Fruit fly (Drosophila melanogaster) whole organism, pupa: ENCODE data around the gene CG14314.

ENCODE experiments used
- CG10348 ChIP-seq: fragments of 200-800 bp; sonication (Bioruptor generic); IDR thresholded peaks from 2 replicates; pipeline ENCODE4 v1.3.6; 2022; ENCODE audit warnings: missing biosample characterization, missing genetic modification characterization
- CG12605 ChIP-seq: fragments of 200-800 bp; sonication (Bioruptor generic); IDR thresholded peaks from 2 replicates; pipeline ENCODE4 v1.3.6; 2022; ENCODE audit warnings: missing biosample characterization, missing genetic modification characterization
- CG13204 ChIP-seq: fragments of 200-800 bp; sonication (Bioruptor generic); optimal IDR thresholded peaks from 2 replicates; lab custom pipeline; 2018; ENCODE audit warnings: missing biosample characterization, mild to moderate bottlenecking, missing genetic modification characterization, moderate library complexity
- CG14655 ChIP-seq: fragments of 200-800 bp; sonication (Bioruptor generic); optimal IDR thresholded peaks from 3 replicates; lab custom pipeline; 2017; ENCODE audit warnings: mild to moderate bottlenecking, missing biosample characterization, missing genetic modification reagents, missing genetic modification characterization
- CG15710 ChIP-seq: fragments of 200-800 bp; sonication (Bioruptor generic); optimal IDR thresholded peaks from 2 replicates; lab custom pipeline; 2018; ENCODE audit warnings: missing biosample characterization, mild to moderate bottlenecking, missing genetic modification characterization, moderate library complexity
- CG17806 ChIP-seq: fragments of 200-800 bp; sonication (Bioruptor generic); optimal IDR thresholded peaks from 2 replicates; lab custom pipeline; 2018; ENCODE audit warnings: missing biosample characterization, mild to moderate bottlenecking, missing genetic modification characterization, moderate library complexity
- CG32121 ChIP-seq: fragments of 200-800 bp; sonication (Bioruptor generic); IDR thresholded peaks from 2 replicates; pipeline ENCODE4 v1.3.6; 2022; ENCODE audit warnings: missing biosample characterization, missing genetic modification characterization
- CG34367 ChIP-seq: fragments of 200-800 bp; sonication (Bioruptor generic); optimal IDR thresholded peaks from 2 replicates; lab custom pipeline; 2018; ENCODE audit warnings: missing biosample characterization, mild to moderate bottlenecking, missing genetic modification characterization
- CG4496 ChIP-seq: fragments of 200-800 bp; sonication (Bioruptor generic); IDR thresholded peaks from 3 replicates; pipeline ENCODE4 v1.3.6; 2022; ENCODE audit warnings: missing biosample characterization, missing genetic modification characterization
- CG8159 ChIP-seq: fragments of 200-800 bp; sonication (Bioruptor generic); optimal IDR thresholded peaks from 3 replicates; lab custom pipeline; 2018; ENCODE audit warnings: missing biosample characterization, mild to moderate bottlenecking, missing genetic modification characterization, moderate library complexity
- CG8301 ChIP-seq: fragments of 200-800 bp; sonication (Bioruptor generic); optimal IDR thresholded peaks from 2 replicates; lab custom pipeline; 2018; ENCODE audit warnings: missing biosample characterization, mild to moderate bottlenecking, missing genetic modification characterization
- CG9948 ChIP-seq: fragments of 200-800 bp; sonication (Bioruptor generic); optimal IDR thresholded peaks from 2 replicates; lab custom pipeline; 2018; ENCODE audit warnings: missing biosample characterization, mild to moderate bottlenecking, missing genetic modification characterization, moderate library complexity
- D1 ChIP-seq: fragments of 200-800 bp; sonication (Bioruptor generic); optimal IDR thresholded peaks from 2 replicates; lab custom pipeline; 2018; ENCODE audit warnings: missing biosample characterization, mild to moderate bottlenecking, missing genetic modification characterization, moderate library complexity
- EcR ChIP-seq: fragments of 200-800 bp; sonication (Bioruptor generic); optimal IDR thresholded peaks from 3 replicates; lab custom pipeline; 2019; ENCODE audit warnings: missing biosample characterization, missing genetic modification characterization, mild to moderate bottlenecking, moderate library complexity, missing genetic modification reagents
- Ets98B ChIP-seq: fragments of 200-800 bp; sonication (Bioruptor generic); IDR thresholded peaks from 2 replicates; pipeline ENCODE4 v1.3.6; 2022; ENCODE audit warnings: missing biosample characterization, missing genetic modification characterization
- Pif1A ChIP-seq: fragments of 200-800 bp; sonication (Bioruptor generic); optimal IDR thresholded peaks from 3 replicates; lab custom pipeline; 2016; ENCODE audit warnings: missing biosample characterization, missing genetic modification characterization
- Pif1B ChIP-seq: fragments of 200-800 bp; sonication (Bioruptor generic); optimal IDR thresholded peaks from 3 replicates; lab custom pipeline; 2016; ENCODE audit warnings: missing biosample characterization, missing genetic modification characterization
- Snoo ChIP-seq: fragments of 200-800 bp; sonication (Bioruptor generic); optimal IDR thresholded peaks from 3 replicates; lab custom pipeline; 2017; ENCODE audit warnings: missing biosample characterization, mild to moderate bottlenecking, missing genetic modification characterization, inconsistent platforms
- fd96Ca ChIP-seq: fragments of 200-800 bp; sonication (Bioruptor generic); IDR thresholded peaks from 3 replicates; pipeline ENCODE4 v1.3.6; 2022; ENCODE audit warnings: missing biosample characterization, missing genetic modification characterization
- gl ChIP-seq: fragments of 200-800 bp; sonication (Bioruptor generic); optimal IDR thresholded peaks from 2 replicates; lab custom pipeline; 2018; ENCODE audit warnings: missing biosample characterization, mild to moderate bottlenecking, missing genetic modification characterization
- rn ChIP-seq: fragments of 200-800 bp; sonication (Bioruptor generic); IDR thresholded peaks from 2 replicates; pipeline ENCODE4 v1.3.6; 2022; ENCODE audit warnings: missing biosample characterization, missing genetic modification characterization

CG14314 gene

dm6 chr3R:18232187-18232586, 16.2 kb downstream of the CG14314 start:
- TF ChIP-seq CG8159 (tag; lab: Kevin White, UChicago) (no peak), CG4496 (no peak), Pif1B (GFP tag; lab: Kevin White, UChicago) (no peak)

- 0 out of 3 replicates have a peak, but pooled peaks have one; percentile 14 for TF ChIP-seq fd96Ca (GFP tag; lab: Robert Waterston, UW)
- TF ChIP-seq CG4496 = no peak
- no peak for TF ChIP-seq CG10348 (GFP tag; lab: Robert Waterston, UW)
- no peak for TF ChIP-seq CG12605 (GFP tag; lab: Robert Waterston, UW)
Measured at dm6 chr3R:18234699-18235257, 18.8 kb downstream of the CG14314 start.

- TF ChIP-seq CG14655 (GFP tag; lab: Kevin White, UChicago) (no peak), CG4496 (peak; percentile 61; the same call in 2 of the 3 replicates), CG13204 (GFP tag; lab: Kevin White, UChicago) (peak; percentile 3)
Measured at dm6 chr3R:18235879-18236278, 19.9 kb downstream of the CG14314 start, which contains the start of gene repo. Gene repo (plus strand): TSS chr3R:18236192.

- TF ChIP-seq EcR (GFP tag; lab: Kevin White, UChicago) = peak; percentile 15
- TF ChIP-seq CG12605 (GFP tag; lab: Robert Waterston, UW) = no peak
- TF ChIP-seq Snoo (tag; lab: Kevin White, UChicago) = peak; percentile 34
- TF ChIP-seq CG9948 (tag; lab: Kevin White, UChicago) = no peak
- no peak for TF ChIP-seq CG10348 (GFP tag; lab: Robert Waterston, UW)
- peak; percentile 12; the same call in 1 of the 2 replicates for TF ChIP-seq Ets98B (GFP tag; lab: Robert Waterston, UW)
- peak; percentile 47; the same call in 1 of the 3 replicates for TF ChIP-seq CG4496
- no peak for TF ChIP-seq CG15710
- TF ChIP-seq D1 (tag; lab: Kevin White, UChicago) = no peak
- TF ChIP-seq fd96Ca (GFP tag; lab: Robert Waterston, UW) = no peak
- TF ChIP-seq Pif1A = peak; percentile 38
- no peak for TF ChIP-seq CG8301 (tag; lab: Kevin White, UChicago)
- peak; percentile 9 for TF ChIP-seq CG34367
- TF ChIP-seq Pif1B (GFP tag; lab: Kevin White, UChicago) = no peak
- no peak for TF ChIP-seq CG14655 (GFP tag; lab: Kevin White, UChicago)
Measured at dm6 chr3R:18242089-18242955, 26.4 kb downstream of the CG14314 start, which contains the start of the genes CG7156 and 14-3-3epsilon. Gene CG7156 (minus strand): TSS chr3R:18242159. Gene 14-3-3epsilon (plus strand): TSS chr3R:18242531.

- TF ChIP-seq Pif1A (no peak), CG12605 (GFP tag; lab: Robert Waterston, UW) (no peak), CG10348 (GFP tag; lab: Robert Waterston, UW) (no peak), CG13204 (GFP tag; lab: Kevin White, UChicago) (no peak), CG4496 (no peak), CG9948 (tag; lab: Kevin White, UChicago) (no peak), CG14655 (GFP tag; lab: Kevin White, UChicago) (no peak), CG15710 (no peak), Ets98B (GFP tag; lab: Robert Waterston, UW) (no peak), rn (GFP tag; lab: Robert Waterston, UW) (no peak), CG8301 (tag; lab: Kevin White, UChicago) (no peak), fd96Ca (GFP tag; lab: Robert Waterston, UW) (no peak), CG17806 (tag; lab: Kevin White, UChicago) (no peak), Pif1B (GFP tag; lab: Kevin White, UChicago) (no peak), Snoo (tag; lab: Kevin White, UChicago) (no peak)
Measured at dm6 chr3R:18243000-18243399, 27.1 kb downstream of the CG14314 start.

- no peak for TF ChIP-seq EcR (GFP tag; lab: Kevin White, UChicago)
- TF ChIP-seq fd96Ca (GFP tag; lab: Robert Waterston, UW) = peak; percentile 71
- peak; percentile 39 for TF ChIP-seq Pif1B (GFP tag; lab: Kevin White, UChicago)
- no peak for TF ChIP-seq gl (tag; lab: Kevin White, UChicago)
- TF ChIP-seq CG10348 (GFP tag; lab: Robert Waterston, UW) = no peak
- TF ChIP-seq CG4496 = peak; percentile 67
- TF ChIP-seq D1 (tag; lab: Kevin White, UChicago) = no peak
- TF ChIP-seq rn (GFP tag; lab: Robert Waterston, UW) = no peak
- peak; percentile 55; the same call in 1 of the 2 replicates for TF ChIP-seq CG32121 (GFP tag; lab: Robert Waterston, UW)
- peak; percentile 41 for TF ChIP-seq Pif1A
- TF ChIP-seq CG15710 = peak; percentile 11
- TF ChIP-seq CG34367 = no peak
- peak; percentile 37 for TF ChIP-seq Snoo (tag; lab: Kevin White, UChicago)
- TF ChIP-seq CG14655 (GFP tag; lab: Kevin White, UChicago) = peak; percentile 39
- peak; percentile 16 for TF ChIP-seq CG8159 (tag; lab: Kevin White, UChicago)
- TF ChIP-seq Ets98B (GFP tag; lab: Robert Waterston, UW) = peak; percentile 71
- TF ChIP-seq CG12605 (GFP tag; lab: Robert Waterston, UW) = no peak
- TF ChIP-seq CG8301 (tag; lab: Kevin White, UChicago) = peak; percentile 9
- TF ChIP-seq CG17806 (tag; lab: Kevin White, UChicago) = no peak
- TF ChIP-seq CG9948 (tag; lab: Kevin White, UChicago) = no peak
- TF ChIP-seq CG13204 (GFP tag; lab: Kevin White, UChicago) = no peak
Measured at dm6 chr3R:18243718-18244170, 27.8 kb downstream of the CG14314 start.
